Worm (Caenorhabditis elegans): ENCODE results near the gene M03E7.1.
A peak's percentile ranks its signal among the peaks of the same experiment; 100 is the strongest.

The M03E7.1 gene

ce11 chrV:5644171-5644570, 22.7 kb downstream of the M03E7.1 start, which contains the start of gene srx-117:
Gene srx-117, plus strand, starts transcription at chrV:5644471.
- TF ChIP-seq syd-9 (tag; optimal IDR thresholded peaks at IDR 0.05) (no peak), unc-42 (tag; optimal IDR thresholded peaks at IDR 0.05) (no peak), fkh-10 (GFP tag; optimal IDR thresholded peaks at IDR 0.05) (no peak), ceh-22 (tag; optimal IDR thresholded peaks at IDR 0.05) (no peak), odd-2 (tag; optimal IDR thresholded peaks at IDR 0.05) (no peak), pha-4 (tag; optimal IDR thresholded peaks at IDR 0.05) (no peak), pha-2 (tag; optimal IDR thresholded peaks at IDR 0.05) (no peak), madf-2 (tag; optimal IDR thresholded peaks at IDR 0.05) (no peak), unc-3 (GFP tag; conservative IDR thresholded peaks at IDR 0.05) (no peak), unc-3 (tag; optimal IDR thresholded peaks at IDR 0.05) (no peak), ceh-9 (tag; optimal IDR thresholded peaks at IDR 0.05) (no peak), ttx-3 (tag; optimal IDR thresholded peaks at IDR 0.05) (no peak), eyg-1 (tag; optimal IDR thresholded peaks at IDR 0.05) (no peak), pat-9 (tag; optimal IDR thresholded peaks at IDR 0.05) (no peak), ztf-16 (tag; optimal IDR thresholded peaks at IDR 0.05) (no peak), lin-11 (tag; optimal IDR thresholded peaks at IDR 0.05) (no peak), hlh-8 (tag; optimal IDR thresholded peaks at IDR 0.05) (no peak), nfya-1 (tag; optimal IDR thresholded peaks at IDR 0.05) (no peak), zip-5 (tag; optimal IDR thresholded peaks at IDR 0.05) (no peak), gmeb-2 (tag; optimal IDR thresholded peaks at IDR 0.05) (no peak), ceh-24 (tag; optimal IDR thresholded peaks at IDR 0.05) (no peak)

DNA sequence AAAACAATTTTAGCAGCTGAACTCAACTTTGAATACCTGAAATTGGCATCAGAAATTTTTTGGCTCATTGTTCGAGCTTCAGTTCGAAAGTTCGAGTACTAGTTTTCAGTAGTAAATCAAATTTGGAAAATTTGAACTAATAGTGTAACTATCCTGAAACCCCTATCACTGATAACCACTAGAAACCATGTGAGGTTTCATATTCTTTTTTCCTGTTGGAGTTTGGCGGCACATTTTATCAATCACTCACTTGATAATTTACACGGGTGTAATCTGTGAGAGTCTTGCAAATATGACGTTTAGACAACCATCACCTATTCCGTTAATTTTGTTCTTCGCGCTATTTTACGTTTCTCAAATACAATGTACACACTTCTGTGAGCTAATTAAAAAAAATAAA, 25.9 kb downstream of the M03E7.1 start, which contains the start of gene C14C11.4:
C14C11.4 (plus strand) TSS at position 252 of the 400 bp plus-strand sequence.
- no peak for TF ChIP-seq hlh-13 (GFP tag; optimal IDR thresholded peaks at IDR 0.05)
- TF ChIP-seq ceh-31 (tag; optimal IDR thresholded peaks at IDR 0.05) = no peak
- TF ChIP-seq madf-2 (tag; optimal IDR thresholded peaks at IDR 0.05) = no peak
- TF ChIP-seq dve-1 (tag; optimal IDR thresholded peaks at IDR 0.05) = no peak
- no peak for TF ChIP-seq sox-4 (tag; optimal IDR thresholded peaks at IDR 0.05)
- TF ChIP-seq sox-2 (GFP tag; IDR thresholded peaks at IDR 0.05) = no peak
- TF ChIP-seq T23F11.4 (GFP tag; optimal IDR thresholded peaks at IDR 0.05) = no peak
- TF ChIP-seq odd-2 (tag; optimal IDR thresholded peaks at IDR 0.05) = no peak
- no peak for TF ChIP-seq pha-4 (tag; optimal IDR thresholded peaks at IDR 0.05)
- no peak for TF ChIP-seq fax-1 (tag; optimal IDR thresholded peaks at IDR 0.05)
- TF ChIP-seq C08G9.2 (tag; optimal IDR thresholded peaks at IDR 0.05) = no peak

- TF ChIP-seq hlh-30 (tag; optimal IDR thresholded peaks at IDR 0.05; ENCODE audit: insufficient read depth) = peak; percentile 19
- TF ChIP-seq gmeb-2 (tag; optimal IDR thresholded peaks at IDR 0.05) = no peak
- no peak for TF ChIP-seq ceh-31 (tag; optimal IDR thresholded peaks at IDR 0.05)
Observed at ce11 chrV:5651905-5652304, 30.4 kb downstream of the M03E7.1 start.

DNA sequence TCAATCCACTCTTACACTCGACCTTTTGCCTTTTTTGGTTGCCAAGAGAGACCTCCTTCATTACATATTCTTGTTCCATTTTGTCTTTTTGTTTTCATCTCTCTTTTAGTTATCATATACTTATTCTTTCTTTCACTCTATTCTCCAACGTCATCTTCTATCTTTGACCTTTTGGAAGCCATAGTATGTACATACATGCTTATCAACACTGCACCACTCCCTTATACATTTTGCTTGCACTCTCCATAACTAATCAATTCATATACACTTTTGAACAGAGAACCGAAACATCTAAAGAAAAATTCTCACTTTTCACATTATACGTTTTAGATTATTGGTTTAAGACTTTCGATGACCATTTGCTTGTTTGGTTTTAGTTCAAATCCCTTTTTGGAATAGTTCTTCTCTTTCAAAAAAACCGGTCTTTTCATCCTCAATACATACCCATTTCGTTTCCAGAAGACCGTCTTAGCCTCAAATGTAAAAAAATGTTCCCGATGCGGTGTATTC, 32.6 kb downstream of the M03E7.1 start, which contains the start of gene hex-2:
hex-2 (plus strand) TSS at position 460 of the 510 bp plus-strand sequence.
- TF ChIP-seq ceh-6 (GFP tag; optimal IDR thresholded peaks at IDR 0.05) (no peak), elt-2 (tag; optimal IDR thresholded peaks at IDR 0.05) (peak; percentile 17)

ce11 chrV:5660604-5661209, 39.2 kb downstream of the M03E7.1 start, which contains the start of the genes mut-14 and C14C11.2:
Gene mut-14, minus strand, starts transcription at chrV:5660704.
Gene C14C11.2, plus strand, starts transcription at chrV:5661159.
- TF ChIP-seq T23F11.4 (GFP tag; optimal IDR thresholded peaks at IDR 0.05) = no peak
- no peak for TF ChIP-seq ceh-6 (GFP tag; optimal IDR thresholded peaks at IDR 0.05)
